Worm (Caenorhabditis elegans) whole organism, dauer: Measurements from ENCODE around the gene Y41C4A.6.

ENCODE experiments used
- unc-62 ChIP-seq: sonication (generic microtip); optimal IDR thresholded peaks from 2 replicates; lab custom pipeline; 2017; ENCODE audit warnings: missing biosample characterization, missing genetic modification reagents, missing genetic modification characterization

Gene Y41C4A.6

DNA sequence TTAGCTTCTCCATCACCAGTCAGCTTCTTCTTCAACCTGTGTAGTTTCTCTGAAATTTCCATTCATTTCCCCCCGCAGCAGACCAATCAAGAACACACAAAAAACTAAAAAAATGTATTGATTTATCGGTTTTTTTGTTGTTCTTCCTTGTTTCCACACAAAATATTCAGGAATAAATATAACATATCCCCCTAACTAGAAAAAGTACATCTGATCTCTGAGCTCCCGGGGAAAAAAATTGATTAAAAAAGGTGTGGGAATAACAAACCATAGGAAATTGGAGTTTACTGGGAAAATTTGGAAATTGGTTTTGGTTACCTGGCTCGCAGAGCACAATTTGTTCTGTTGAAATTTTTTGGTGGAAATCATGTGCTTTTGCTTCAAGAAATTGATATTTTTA lies 1.4 kb upstream of the Y41C4A.6 start, which contains the start of gene Y41C4A.22:
Gene Y41C4A.22 (plus strand): TSS at position 301 of the 400 bp plus-strand sequence.
- no peak for TF ChIP-seq unc-62 (GFP tag; lab: Kevin White, UChicago)

DNA sequence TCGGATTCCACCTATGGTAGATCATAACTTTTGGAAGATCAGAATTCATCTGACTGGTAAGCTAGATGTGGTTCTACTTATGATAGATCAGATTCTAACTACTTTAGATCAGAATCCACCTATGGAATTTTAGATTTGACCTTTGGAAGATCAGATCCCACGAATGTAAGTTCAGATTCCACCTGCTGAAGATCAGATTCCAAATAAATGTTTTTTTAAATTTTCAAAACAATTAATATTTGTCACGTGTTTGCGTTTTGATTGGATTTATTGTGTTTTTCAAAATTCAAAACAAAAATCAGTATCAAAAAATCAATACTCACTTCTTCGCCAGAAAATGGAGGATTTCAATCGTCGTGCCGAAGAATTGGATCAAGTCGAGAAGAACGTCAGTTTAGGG lies 2.2 kb downstream of the Y41C4A.6 start, which contains the start of gene Y41C4A.7:
Gene Y41C4A.7 (plus strand): TSS at position 301 of the 400 bp plus-strand sequence.
- TF ChIP-seq unc-62 (GFP tag; lab: Kevin White, UChicago): no peak

DNA sequence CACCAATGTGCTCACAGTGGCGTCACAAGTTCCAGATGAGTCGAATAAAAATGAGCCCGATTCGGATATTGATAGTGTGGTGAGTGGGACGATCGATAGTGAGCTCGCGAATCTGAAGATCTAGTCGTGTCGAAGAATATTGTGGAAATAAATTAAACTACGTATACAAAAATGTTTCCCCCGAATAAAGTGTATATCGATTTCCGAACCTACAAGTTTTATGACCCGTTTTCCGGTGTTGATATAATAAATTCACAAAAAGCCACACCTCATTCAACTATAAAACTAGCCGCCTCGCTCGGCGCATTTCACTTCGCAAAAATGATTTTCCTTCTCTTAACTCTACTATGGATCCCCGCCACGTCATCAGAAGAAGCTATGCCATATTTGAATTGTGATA lies 3.6 kb downstream of the Y41C4A.6 start, which contains the start of gene pqn-84:
Gene pqn-84 (plus strand): TSS at position 301 of the 400 bp plus-strand sequence.
- TF ChIP-seq unc-62 (GFP tag; lab: Kevin White, UChicago): no peak

DNA sequence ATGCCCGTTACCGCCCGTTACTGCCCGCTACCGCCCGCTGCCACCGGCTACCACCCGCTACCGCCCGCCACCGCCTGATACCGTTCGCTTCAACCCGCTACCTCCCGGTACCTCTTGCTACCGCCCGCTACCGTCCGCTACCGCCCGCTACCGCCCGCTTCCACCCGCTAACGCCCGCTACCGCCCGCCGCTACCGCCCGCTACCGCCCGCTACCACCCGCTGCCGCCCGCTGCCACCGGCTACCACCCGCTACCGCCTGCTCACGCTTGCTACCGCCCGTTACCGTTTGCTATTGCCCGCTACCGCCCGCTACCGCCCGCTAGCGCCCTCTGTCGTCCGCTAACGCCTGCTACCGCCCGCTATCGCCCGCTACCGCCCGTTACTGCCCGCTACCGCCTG lies 5.5 kb downstream of the Y41C4A.6 start:
- no peak for TF ChIP-seq unc-62 (GFP tag; lab: Kevin White, UChicago)

DNA sequence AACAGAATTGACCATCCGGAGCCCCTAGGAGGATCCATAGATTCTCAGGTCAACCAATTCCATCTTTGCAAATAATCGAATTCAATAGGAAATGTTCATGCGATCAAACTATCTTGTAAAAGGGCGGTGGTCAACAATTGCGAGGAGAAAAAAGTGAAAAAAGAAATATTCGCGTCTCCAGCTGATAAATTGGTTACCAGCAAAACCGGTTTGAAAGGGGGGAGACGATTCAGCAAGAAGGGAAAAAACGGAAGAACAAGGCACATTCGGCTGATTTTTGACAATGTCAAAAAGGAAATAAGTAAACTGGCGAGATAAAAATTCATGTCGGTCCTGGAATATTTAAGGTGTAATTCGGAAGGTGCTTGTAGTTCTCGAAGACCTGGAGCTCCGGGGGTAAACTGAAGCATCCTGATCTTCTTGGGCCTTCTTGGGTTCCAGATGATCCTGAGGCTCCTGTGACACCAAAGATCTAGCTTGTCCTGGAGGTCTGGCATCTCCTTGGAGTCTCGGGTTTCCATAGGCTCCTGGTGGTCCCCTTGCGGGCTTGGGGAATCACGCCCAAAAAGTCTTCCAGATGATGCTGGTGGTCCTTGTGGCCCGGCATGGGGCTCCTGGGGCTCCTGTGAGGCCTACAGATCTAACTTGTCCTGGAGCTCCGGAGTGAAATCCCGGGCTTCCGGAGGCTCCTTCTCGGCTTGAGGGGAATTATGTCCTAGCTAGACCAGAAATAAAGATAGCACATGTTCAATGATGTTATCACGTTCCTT lies 6.8 kb downstream of the Y41C4A.6 start:
- TF ChIP-seq unc-62 (GFP tag; lab: Kevin White, UChicago): no peak

DNA sequence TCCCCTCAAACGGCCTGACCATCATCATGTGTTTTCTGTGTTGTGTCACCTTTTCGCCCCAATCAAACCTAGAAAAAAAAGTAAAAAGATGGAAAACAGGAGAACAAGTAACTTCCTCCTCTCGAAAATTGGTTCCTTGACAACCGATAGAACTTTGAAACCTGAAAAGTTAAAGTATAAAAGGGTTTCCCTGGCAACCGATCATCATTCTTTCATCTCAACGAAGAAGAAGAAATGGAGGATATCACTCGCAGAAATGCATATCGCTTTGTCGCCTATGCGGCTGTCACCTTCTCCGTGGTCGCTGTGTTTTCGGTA lies 7.4 kb downstream of the Y41C4A.6 start, which contains the start of gene col-95:
Gene col-95 (plus strand): TSS at position 219 of the 318 bp plus-strand sequence.
- TF ChIP-seq unc-62 (GFP tag; lab: Kevin White, UChicago): no peak

DNA sequence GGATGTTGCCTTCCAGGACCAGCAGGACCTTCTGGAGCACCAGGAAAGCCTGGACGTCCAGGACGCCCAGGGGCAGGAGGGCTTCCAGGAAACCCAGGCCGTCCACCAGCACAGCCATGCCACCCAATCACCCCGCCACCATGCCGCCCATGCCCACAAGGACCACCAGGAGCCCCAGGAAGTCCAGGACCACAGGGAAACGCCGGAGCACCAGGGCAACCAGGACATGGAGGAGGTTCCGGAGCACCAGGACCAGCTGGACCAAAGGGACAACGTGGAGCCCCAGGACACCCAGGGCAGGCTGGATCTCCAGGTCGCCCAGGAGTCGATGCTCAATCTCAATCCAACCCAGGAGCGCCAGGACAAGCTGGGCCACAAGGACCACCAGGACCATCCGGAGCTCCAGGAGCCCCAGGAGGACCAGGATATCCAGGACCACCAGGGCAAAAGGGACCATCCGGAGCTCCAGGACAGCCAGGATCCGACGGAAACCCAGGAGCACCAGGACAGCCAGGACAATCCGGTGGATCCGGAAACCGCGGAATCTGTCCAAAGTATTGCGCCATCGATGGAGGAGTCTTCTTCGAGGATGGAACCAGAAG lies 8.1 kb downstream of the Y41C4A.6 start:
- no peak for TF ChIP-seq unc-62 (GFP tag; lab: Kevin White, UChicago)

DNA sequence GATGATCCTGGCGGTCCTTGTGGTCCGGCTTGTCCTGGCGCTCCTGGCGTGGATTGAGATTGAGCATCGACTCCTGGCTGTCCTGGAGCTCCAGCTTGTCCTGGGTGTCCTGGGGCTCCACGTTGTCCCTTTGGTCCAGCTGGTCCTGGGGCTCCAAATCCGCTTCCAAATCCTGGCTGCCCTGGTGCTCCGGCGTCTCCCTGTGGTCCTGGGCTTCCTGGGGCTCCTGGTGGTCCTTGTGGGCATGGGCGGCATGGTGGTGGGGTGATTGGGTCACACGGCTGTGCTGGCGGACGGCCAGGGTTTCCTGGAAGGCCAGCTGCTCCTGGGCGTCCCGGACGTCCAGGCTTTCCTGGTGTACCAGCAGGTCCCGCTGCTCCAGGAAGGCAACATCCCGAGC lies 9.6 kb downstream of the Y41C4A.6 start:
- TF ChIP-seq unc-62 (GFP tag; lab: Kevin White, UChicago): no peak

DNA sequence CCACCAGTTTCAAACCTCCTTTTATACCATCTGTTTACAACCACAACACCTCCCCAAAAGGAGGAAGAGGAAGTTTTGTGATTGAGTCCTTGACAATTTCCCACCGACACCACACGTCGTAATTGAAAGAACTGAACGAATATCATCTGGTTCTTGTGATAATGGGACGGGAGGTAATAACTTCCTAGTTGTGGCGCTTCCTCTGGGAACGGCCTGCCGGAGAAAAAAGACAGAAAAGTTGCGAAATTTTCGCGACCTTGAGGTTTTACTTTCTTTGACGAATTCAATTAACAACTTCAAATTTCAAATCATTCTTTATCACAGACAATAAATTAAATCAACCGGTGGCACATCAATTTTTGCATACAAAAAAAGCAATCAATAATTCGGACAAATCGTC lies 10.3 kb downstream of the Y41C4A.6 start, which contains the start of gene col-96:
Gene col-96 (minus strand): TSS at position 101 of the 400 bp plus-strand sequence.
- TF ChIP-seq unc-62 (GFP tag; lab: Kevin White, UChicago): no peak

DNA sequence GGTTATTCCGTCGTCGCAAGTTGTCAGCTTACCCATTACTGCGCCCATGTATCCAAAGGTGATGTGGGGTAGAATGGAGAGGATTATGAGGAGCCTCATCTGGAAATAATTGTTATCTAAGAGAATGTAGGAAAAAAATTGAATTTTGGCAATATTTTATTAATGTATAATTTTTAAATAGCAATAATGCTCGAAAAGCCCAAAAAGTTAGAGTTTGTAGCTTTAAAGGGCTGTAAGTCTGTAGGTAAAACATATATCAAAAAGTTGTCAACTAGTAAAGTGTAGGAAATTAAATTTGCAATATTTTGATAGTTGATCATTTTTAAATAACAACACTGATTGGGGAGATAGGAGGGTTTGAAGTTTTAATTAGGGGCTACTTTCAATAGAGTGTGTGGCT lies 12.3 kb downstream of the Y41C4A.6 start, which contains the start of gene Y41C4A.8:
Gene Y41C4A.8 (minus strand): TSS at position 101 of the 400 bp plus-strand sequence.
- TF ChIP-seq unc-62 (GFP tag; lab: Kevin White, UChicago): no peak

DNA sequence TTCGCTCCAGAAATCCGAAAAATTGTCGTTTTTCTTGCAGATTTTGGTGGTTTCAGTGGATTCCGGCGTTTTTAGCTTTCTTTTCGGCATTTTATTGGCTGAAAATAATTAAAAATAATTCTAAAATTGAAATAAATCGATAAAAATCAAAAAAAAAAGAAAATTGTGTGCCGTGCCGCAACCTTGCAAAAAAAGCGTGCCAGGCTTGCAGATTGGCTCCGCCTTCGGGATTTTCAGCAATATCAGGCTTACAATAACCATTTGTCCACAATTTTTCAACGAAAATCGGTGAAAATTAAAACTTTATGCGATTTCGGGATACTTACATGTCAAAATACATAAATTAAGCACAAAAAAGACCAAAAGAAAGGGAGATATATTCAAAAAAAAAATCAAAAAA lies 22.2 kb downstream of the Y41C4A.6 start, which contains the start of gene Y41C4A.9:
Gene Y41C4A.9 (minus strand): TSS at position 98 of the 400 bp plus-strand sequence.
- no peak for TF ChIP-seq unc-62 (GFP tag; lab: Kevin White, UChicago)

DNA sequence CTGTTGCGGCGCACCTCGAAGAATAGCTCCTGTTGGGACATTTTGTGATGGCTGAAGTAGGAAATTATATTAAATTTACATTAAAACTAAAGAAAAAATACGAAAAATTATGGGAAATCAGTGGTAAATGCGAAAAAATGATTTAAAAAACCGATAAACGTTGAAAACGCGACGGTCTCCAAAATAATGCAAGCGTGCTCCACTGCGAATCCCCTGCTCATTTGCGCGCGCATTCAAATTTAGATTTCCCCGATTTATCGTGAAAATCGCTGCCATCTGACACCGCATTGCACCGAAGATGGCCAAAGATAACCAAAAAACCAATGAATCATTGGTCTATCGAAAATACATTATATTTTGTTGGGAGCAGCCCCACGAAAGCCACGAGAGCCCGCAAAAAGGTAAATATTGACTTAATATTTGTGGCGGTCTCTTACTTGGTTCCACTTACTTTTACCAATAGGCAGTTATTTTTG lies 23.1 kb downstream of the Y41C4A.6 start, which contains the start of the genes elb-1 and Y41C4A.11:
Gene elb-1 (minus strand): TSS at position 51 of the 476 bp plus-strand sequence.
Gene Y41C4A.11 (plus strand): TSS at position 461 of the 476 bp plus-strand sequence.
- TF ChIP-seq unc-62 (GFP tag; lab: Kevin White, UChicago): no peak

DNA sequence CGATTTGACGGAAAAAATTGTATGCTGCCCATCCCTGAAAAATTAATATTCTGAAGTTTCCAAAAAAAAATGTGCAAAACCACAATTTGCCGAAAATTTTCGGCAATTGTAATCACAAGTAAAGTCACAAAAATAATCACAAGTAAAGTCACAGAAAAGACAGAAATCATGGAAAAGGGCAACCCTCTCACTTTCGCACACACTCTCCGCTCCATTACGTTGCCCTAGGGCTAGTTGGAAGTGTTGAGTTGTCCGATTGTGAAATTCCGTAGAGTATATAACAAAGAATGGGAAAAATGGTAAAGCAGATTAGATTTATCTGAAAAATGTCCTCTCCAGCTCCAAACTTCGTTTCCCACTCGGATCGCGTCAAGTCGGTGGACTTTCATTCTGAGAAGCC lies 25.0 kb downstream of the Y41C4A.6 start, which contains the start of gene Y41C4A.32:
Gene Y41C4A.32 (plus strand): TSS at position 302 of the 400 bp plus-strand sequence.
- TF ChIP-seq unc-62 (GFP tag; lab: Kevin White, UChicago): no peak

DNA sequence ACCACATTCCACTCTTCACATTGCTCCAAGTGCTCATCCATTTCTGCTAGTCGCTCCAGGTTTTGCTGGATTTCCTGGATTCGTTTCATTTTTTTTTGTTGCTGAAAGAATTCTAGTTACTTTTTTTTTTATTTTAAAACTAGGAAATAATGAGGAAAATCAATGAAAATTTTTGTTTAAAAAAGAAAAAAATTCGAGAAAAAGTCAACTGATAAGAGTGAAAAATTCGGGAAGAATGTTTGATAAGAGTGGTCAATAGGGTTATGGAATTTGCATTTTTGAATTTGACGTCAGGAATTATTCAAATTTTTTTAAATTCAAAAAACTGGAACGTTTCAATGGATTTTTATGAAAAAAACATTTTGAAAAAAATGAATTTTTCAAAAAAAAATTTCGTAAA lies 30.2 kb downstream of the Y41C4A.6 start, which contains the start of gene Y41C4A.12:
Gene Y41C4A.12 (minus strand): TSS at position 101 of the 400 bp plus-strand sequence.
- no peak for TF ChIP-seq unc-62 (GFP tag; lab: Kevin White, UChicago)

DNA sequence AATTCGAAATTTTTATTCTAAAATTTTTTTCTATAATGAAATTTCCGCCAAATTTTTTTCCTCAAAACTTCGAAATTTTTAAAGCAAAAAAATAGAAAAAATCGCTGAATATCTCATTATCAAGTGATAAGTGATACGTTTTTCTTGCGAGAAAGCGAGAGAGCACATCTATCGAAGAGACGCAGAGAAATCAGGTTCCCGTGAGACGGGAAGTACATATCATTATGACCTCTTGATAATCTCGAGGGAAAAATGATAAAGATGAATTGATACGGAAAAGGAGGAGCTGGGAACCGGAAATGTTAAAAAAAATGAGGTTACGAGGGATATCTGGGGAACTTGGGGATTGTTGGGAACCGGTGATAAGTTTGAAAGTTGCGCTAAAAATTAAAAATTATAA lies 30.6 kb downstream of the Y41C4A.6 start:
- no peak for TF ChIP-seq unc-62 (GFP tag; lab: Kevin White, UChicago)

DNA sequence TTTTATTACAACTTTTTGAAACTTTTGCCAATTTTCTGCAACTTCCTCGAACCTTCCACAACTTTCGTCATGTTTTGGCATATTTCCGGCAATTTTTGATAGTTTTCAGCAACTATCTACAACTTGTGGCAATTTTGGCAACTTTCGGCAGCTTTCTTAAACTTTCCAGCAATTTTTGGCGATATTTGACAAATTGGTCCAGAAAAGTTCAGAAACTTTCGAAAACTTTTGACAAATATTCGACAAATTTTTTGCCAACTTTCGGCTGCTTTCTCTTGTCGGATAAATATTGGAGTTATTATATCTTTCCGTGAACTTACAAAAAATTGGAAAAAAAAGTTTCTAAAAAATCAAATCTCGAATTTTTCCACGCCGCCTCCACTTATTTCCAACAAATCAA lies 33.9 kb downstream of the Y41C4A.6 start, which contains the start of gene Y41C4A.18:
Gene Y41C4A.18 (plus strand): TSS at position 301 of the 400 bp plus-strand sequence.
- no peak for TF ChIP-seq unc-62 (GFP tag; lab: Kevin White, UChicago)
